Fruit fly (Drosophila melanogaster) whole organism, prepupa: ENCODE measurements around the gene Mgstl.

ENCODE experiments used
- CG10631 ChIP-seq: fragments of 200-800 bp; sonication (Bioruptor generic); optimal IDR thresholded peaks from 2 replicates; lab custom pipeline; 2016; ENCODE audit warnings: missing biosample characterization, missing genetic modification characterization
- CG10669 ChIP-seq: fragments of 200-800 bp; sonication (Bioruptor generic); optimal IDR thresholded peaks from 3 replicates; lab custom pipeline; 2018; ENCODE audit warnings: missing biosample characterization, mild to moderate bottlenecking, missing genetic modification characterization, moderate library complexity
- CG11294 ChIP-seq: fragments of 200-800 bp; sonication (Bioruptor generic); IDR thresholded peaks from 2 replicates; pipeline ENCODE4 v1.3.6; 2022; ENCODE audit warnings: missing biosample characterization, missing genetic modification characterization
- CG11762 ChIP-seq: fragments of 200-800 bp; sonication (Bioruptor generic); optimal IDR thresholded peaks from 3 replicates; lab custom pipeline; 2016; ENCODE audit warnings: missing biosample characterization, missing genetic modification characterization; ENCODE audit not compliant: insufficient read depth
- CG11902 ChIP-seq: fragments of 200-800 bp; sonication (Bioruptor generic); optimal IDR thresholded peaks from 3 replicates; lab custom pipeline; 2016; ENCODE audit warnings: missing biosample characterization, missing genetic modification characterization
- CG15336 ChIP-seq: fragments of 200-800 bp; sonication (Bioruptor generic); IDR thresholded peaks from 2 replicates; pipeline ENCODE4 v1.3.6; 2022; ENCODE audit warnings: missing biosample characterization, missing genetic modification characterization
- CG1621 ChIP-seq: fragments of 200-800 bp; sonication (Bioruptor generic); optimal IDR thresholded peaks from 3 replicates; lab custom pipeline; 2018; ENCODE audit warnings: missing biosample characterization, mild to moderate bottlenecking, missing genetic modification characterization
- CG16779 ChIP-seq: fragments of 200-800 bp; sonication (Bioruptor generic); optimal IDR thresholded peaks from 3 replicates; lab custom pipeline; 2017; ENCODE audit warnings: missing biosample characterization, mild to moderate bottlenecking, missing genetic modification characterization
- CG3032 ChIP-seq: fragments of 200-800 bp; optimal IDR thresholded peaks from 2 replicates; lab custom pipeline; 2019; ENCODE audit warnings: missing biosample characterization, mild to moderate bottlenecking, missing genetic modification characterization, moderate library complexity
- CG31627 ChIP-seq: fragments of 200-800 bp; sonication (Bioruptor generic); optimal IDR thresholded peaks from 3 replicates; lab custom pipeline; 2016; ENCODE audit warnings: missing biosample characterization, missing genetic modification characterization
- CG32006 ChIP-seq: fragments of 200-800 bp; sonication (Bioruptor generic); optimal IDR thresholded peaks from 3 replicates; lab custom pipeline; 2017; ENCODE audit warnings: missing biosample characterization, mild to moderate bottlenecking, missing genetic modification characterization
- CG34406 ChIP-seq: fragments of 200-800 bp; sonication (Bioruptor generic); optimal IDR thresholded peaks from 3 replicates; lab custom pipeline; 2016; ENCODE audit warnings: missing biosample characterization, missing genetic modification characterization
- CG3919 ChIP-seq: fragments of 200-800 bp; sonication (Bioruptor generic); optimal IDR thresholded peaks from 3 replicates; lab custom pipeline; 2016; ENCODE audit warnings: missing biosample characterization, missing genetic modification characterization
- CG6163 ChIP-seq: fragments of 200-800 bp; sonication (Bioruptor generic); IDR thresholded peaks from 3 replicates; pipeline ENCODE4 v1.3.6; 2022; ENCODE audit warnings: missing biosample characterization, missing genetic modification characterization
- CG6276 ChIP-seq: fragments of 200-800 bp; sonication (Bioruptor generic); optimal IDR thresholded peaks from 2 replicates; lab custom pipeline; 2017; ENCODE audit warnings: missing biosample characterization, mild to moderate bottlenecking, missing genetic modification characterization
- CG6792 ChIP-seq: fragments of 200-800 bp; sonication (Bioruptor generic); optimal IDR thresholded peaks from 3 replicates; lab custom pipeline; 2016; ENCODE audit warnings: missing biosample characterization, missing genetic modification characterization
- CG6808 ChIP-seq: fragments of 200-800 bp; sonication (Bioruptor generic); optimal IDR thresholded peaks from 3 replicates; lab custom pipeline; 2017; ENCODE audit warnings: missing biosample characterization, missing genetic modification characterization, mild to moderate bottlenecking, moderate library complexity, missing genetic modification reagents
- CG7368 ChIP-seq: fragments of 200-800 bp; sonication (Bioruptor generic); optimal IDR thresholded peaks from 3 replicates; lab custom pipeline; 2016; ENCODE audit warnings: missing biosample characterization, missing genetic modification characterization
- CG8119 ChIP-seq: fragments of 200-800 bp; sonication (Bioruptor generic); IDR thresholded peaks from 3 replicates; pipeline ENCODE4 v1.3.6; 2022; ENCODE audit warnings: missing biosample characterization, missing genetic modification characterization
- CG8319 ChIP-seq: fragments of 200-800 bp; sonication (Bioruptor generic); optimal IDR thresholded peaks from 3 replicates; lab custom pipeline; 2016; ENCODE audit warnings: missing biosample characterization, missing genetic modification characterization
- CG8632 ChIP-seq: fragments of 200-800 bp; sonication (Bioruptor generic); optimal IDR thresholded peaks from 3 replicates; lab custom pipeline; 2016; ENCODE audit warnings: missing biosample characterization, missing genetic modification characterization
- Eip78C ChIP-seq: fragments of 200-800 bp; sonication (Bioruptor generic); peaks from one replicate; lab custom pipeline; 2016; ENCODE audit warnings: missing biosample characterization, missing genetic modification characterization
- Eip93F ChIP-seq: fragments of 200-800 bp; sonication (Bioruptor generic); optimal IDR thresholded peaks from 2 replicates; lab custom pipeline; 2016; ENCODE audit warnings: missing biosample characterization, mild to moderate bottlenecking, missing genetic modification characterization
- Ets96B ChIP-seq: fragments of 200-800 bp; optimal IDR thresholded peaks from 2 replicates; lab custom pipeline; 2019; ENCODE audit warnings: missing biosample characterization, mild to moderate bottlenecking, missing genetic modification characterization, moderate library complexity
- Hr39 ChIP-seq: fragments of 200-800 bp; sonication (Bioruptor generic); optimal IDR thresholded peaks from 2 replicates; lab custom pipeline; 2016; ENCODE audit warnings: missing biosample characterization, missing genetic modification characterization
- Hr4 ChIP-seq: fragments of 200-800 bp; sonication (Bioruptor generic); optimal IDR thresholded peaks from 3 replicates; lab custom pipeline; 2016; ENCODE audit warnings: missing biosample characterization, missing genetic modification characterization
- Lpt ChIP-seq: fragments of 200-800 bp; sonication (Bioruptor generic); optimal IDR thresholded peaks from 3 replicates; lab custom pipeline; 2016; ENCODE audit warnings: missing biosample characterization, missing genetic modification characterization
- Met ChIP-seq: fragments of 200-800 bp; sonication (Bioruptor generic); optimal IDR thresholded peaks from 3 replicates; lab custom pipeline; 2016; ENCODE audit warnings: missing biosample characterization, missing genetic modification characterization
- OdsH ChIP-seq: fragments of 200-800 bp; sonication (Bioruptor generic); optimal IDR thresholded peaks from 3 replicates; lab custom pipeline; 2016; ENCODE audit warnings: missing biosample characterization, missing genetic modification characterization
- Sox102F ChIP-seq: fragments of 200-800 bp; sonication (Bioruptor generic); optimal IDR thresholded peaks from 2 replicates; lab custom pipeline; 2016; ENCODE audit warnings: missing biosample characterization, mild to moderate bottlenecking, missing genetic modification characterization
- Sox15 ChIP-seq: fragments of 200-800 bp; sonication (Bioruptor generic); optimal IDR thresholded peaks from 3 replicates; lab custom pipeline; 2016; ENCODE audit warnings: missing biosample characterization, missing genetic modification characterization
- achi ChIP-seq: fragments of 200-800 bp; sonication (Bioruptor generic); optimal IDR thresholded peaks from 3 replicates; lab custom pipeline; 2016; ENCODE audit warnings: missing biosample characterization, missing genetic modification characterization
- acj6 ChIP-seq: fragments of 200-800 bp; sonication (Bioruptor generic); optimal IDR thresholded peaks from 3 replicates; lab custom pipeline; 2016; ENCODE audit warnings: missing biosample characterization, missing genetic modification characterization
- dac ChIP-seq: fragments of 200-800 bp; sonication (Bioruptor generic); optimal IDR thresholded peaks from 2 replicates; lab custom pipeline; 2017; ENCODE audit warnings: missing biosample characterization, mild to moderate bottlenecking, missing genetic modification characterization
- dsx ChIP-seq: fragments of 200-800 bp; optimal IDR thresholded peaks from 3 replicates; lab custom pipeline; 2019; ENCODE audit warnings: missing biosample characterization, mild to moderate bottlenecking, missing genetic modification characterization, moderate library complexity; ENCODE audit not compliant: poor library complexity, severe bottlenecking
- esn ChIP-seq: fragments of 200-800 bp; sonication (Bioruptor generic); optimal IDR thresholded peaks from 2 replicates; lab custom pipeline; 2016; ENCODE audit warnings: missing biosample characterization, mild to moderate bottlenecking, missing genetic modification characterization, moderate library complexity
- fd59A ChIP-seq: fragments of 200-800 bp; sonication (Bioruptor generic); optimal IDR thresholded peaks from 2 replicates; lab custom pipeline; 2017; ENCODE audit warnings: missing biosample characterization, mild to moderate bottlenecking, missing genetic modification characterization, missing genetic modification reagents
- fd85E ChIP-seq: fragments of 200-800 bp; sonication (Bioruptor generic); optimal IDR thresholded peaks from 3 replicates; lab custom pipeline; 2016; ENCODE audit warnings: missing biosample characterization, missing genetic modification characterization
- fkh ChIP-seq: fragments of 200-800 bp; sonication (Bioruptor generic); optimal IDR thresholded peaks from 3 replicates; lab custom pipeline; 2017; ENCODE audit warnings: missing biosample characterization, mild to moderate bottlenecking, missing genetic modification characterization, moderate library complexity
- net ChIP-seq: fragments of 200-800 bp; sonication (Bioruptor generic); optimal IDR thresholded peaks from 3 replicates; lab custom pipeline; 2016; ENCODE audit warnings: missing biosample characterization, missing genetic modification characterization
- pdm3 ChIP-seq: fragments of 200-800 bp; sonication (Bioruptor generic); optimal IDR thresholded peaks from 3 replicates; lab custom pipeline; 2016; ENCODE audit warnings: missing biosample characterization, missing genetic modification characterization
- salr ChIP-seq, 2 experiments: fragments of 200-800 bp; sonication (Bioruptor generic); optimal IDR thresholded peaks; 3 replicates each; lab custom pipeline; 2016 to 2018; ENCODE audit warnings: missing biosample characterization in 2 of 2, missing genetic modification characterization in 2 of 2, mild to moderate bottlenecking in 1 of 2
- spab ChIP-seq: fragments of 200-800 bp; sonication (Bioruptor generic); optimal IDR thresholded peaks from 2 replicates; lab custom pipeline; 2017; ENCODE audit warnings: missing biosample characterization, mild to moderate bottlenecking, missing genetic modification characterization, missing genetic modification reagents
- ss ChIP-seq, 2 experiments: fragments of 200-800 bp; sonication (Bioruptor generic); optimal IDR thresholded peaks; 2 replicates in 1 of 2; 3 replicates in 1 of 2; lab custom pipeline; 2017 to 2018; ENCODE audit warnings: mild to moderate bottlenecking in 2 of 2, missing biosample characterization in 2 of 2, missing genetic modification characterization in 2 of 2, moderate library complexity in 1 of 2
- svp ChIP-seq: fragments of 200-800 bp; sonication (Bioruptor generic); peaks from one replicate; lab custom pipeline; 2016; ENCODE audit warnings: missing biosample characterization, missing genetic modification characterization
- topi ChIP-seq: fragments of 200-800 bp; sonication (Bioruptor generic); optimal IDR thresholded peaks from 3 replicates; lab custom pipeline; 2016; ENCODE audit warnings: missing biosample characterization, missing genetic modification characterization

Mgstl gene

DNA sequence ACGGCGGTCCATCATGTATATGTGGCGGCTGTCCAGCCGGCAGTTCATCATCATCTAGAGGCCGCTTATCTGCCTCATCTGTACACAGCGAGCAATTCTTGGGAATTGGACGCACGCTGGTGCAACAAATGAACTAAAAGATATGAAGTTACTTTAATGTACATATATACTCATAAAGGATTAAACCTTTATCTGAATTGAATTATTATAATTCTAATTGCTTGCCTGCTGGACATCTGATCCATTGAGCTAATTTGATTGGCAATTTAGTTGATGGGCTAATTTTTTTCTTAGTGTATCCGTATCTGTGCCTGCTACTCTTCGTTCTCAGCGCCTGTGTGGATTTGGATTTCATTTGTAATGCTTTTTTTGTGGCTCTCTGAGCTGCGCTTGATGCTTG lies 31.0 kb downstream of the Mgstl start (continued):
- TF ChIP-seq Sox15 (peak; percentile 62), Eip78C (peak; percentile 97), Met (peak; percentile 85), CG6276 (peak; percentile 91), Hr39 (GFP tag; lab: Kevin White, UChicago) (peak; percentile 80), CG11294 (GFP tag; lab: Robert Waterston, UW) (peak; percentile 82), Lpt (peak; percentile 90), OdsH (GFP tag; lab: Kevin White, UChicago) (peak; percentile 88), pdm3 (GFP tag; lab: Kevin White, UChicago) (peak; percentile 90), CG3032 (tag; lab: Kevin White, UChicago) (peak; percentile 87), acj6 (GFP tag; lab: Kevin White, UChicago) (peak; percentile 87), CG8119 (GFP tag; lab: Robert Waterston, UW) (peak; percentile 92), net (GFP tag; lab: Kevin White, UChicago) (peak; percentile 89), CG3919 (GFP tag; lab: Kevin White, UChicago) (peak; percentile 87), CG11902 (GFP tag; lab: Kevin White, UChicago) (peak; percentile 62), CG6792 (GFP tag; lab: Kevin White, UChicago) (peak; percentile 86), CG15336 (GFP tag; lab: Robert Waterston, UW) (peak; percentile 92), CG10631 (GFP tag; lab: Kevin White, UChicago) (peak; percentile 88), fkh (no peak), Eip93F (GFP tag; lab: Kevin White, UChicago) (peak; percentile 17), CG6808 (GFP tag; lab: Kevin White, UChicago) (peak; percentile 90), CG8632 (GFP tag; lab: Kevin White, UChicago) (peak; percentile 80), CG32006 (GFP tag; lab: Kevin White, UChicago) (peak; percentile 94), CG34406 (GFP tag; lab: Kevin White, UChicago) (peak; percentile 82), fd85E (GFP tag; lab: Kevin White, UChicago) (peak; percentile 26), CG8319 (GFP tag; lab: Kevin White, UChicago) (peak; percentile 69), svp (GFP tag; lab: Kevin White, UChicago) (peak; percentile 96), Ets96B (tag; lab: Kevin White, UChicago) (peak; percentile 90), CG31627 (peak; percentile 80)

DNA sequence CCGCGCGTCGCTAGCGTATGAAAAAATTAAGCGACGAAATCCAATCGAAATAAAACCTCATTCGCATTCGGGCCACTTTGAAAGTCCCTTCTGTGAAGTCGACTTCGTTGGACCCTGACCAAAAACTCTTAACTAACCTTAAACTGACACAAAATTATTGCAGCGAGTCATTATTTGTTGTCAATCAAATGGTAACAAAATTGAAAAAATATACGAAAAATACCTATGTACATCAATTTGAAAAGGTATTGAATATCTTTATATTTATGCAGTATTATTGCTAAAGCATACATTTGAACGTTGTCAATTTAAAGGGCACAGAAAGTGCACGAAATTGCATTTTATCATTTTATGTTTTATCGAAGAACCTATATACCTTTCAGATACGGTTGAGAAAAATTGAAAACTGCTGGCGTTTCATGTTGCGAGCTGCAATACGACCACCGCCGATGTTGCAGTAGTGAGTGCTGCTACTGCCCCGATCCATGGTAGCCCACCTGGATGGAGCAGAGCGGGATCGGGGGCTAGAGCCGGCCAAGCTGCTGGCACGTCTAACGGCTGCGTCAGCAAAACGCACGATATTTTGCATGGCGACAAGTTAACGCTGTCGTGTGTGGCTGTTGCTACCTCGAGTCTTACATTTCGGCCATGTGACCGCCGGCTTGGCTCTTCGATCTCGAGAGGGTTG lies 31.9 kb downstream of the Mgstl start:
- peak; percentile 37 for TF ChIP-seq fd59A
- TF ChIP-seq achi (GFP tag; lab: Kevin White, UChicago): peak; percentile 62
- TF ChIP-seq Hr4 (GFP tag; lab: Kevin White, UChicago): peak; percentile 79
- no peak for TF ChIP-seq spab
- peak; percentile 42 for TF ChIP-seq CG10631 (GFP tag; lab: Kevin White, UChicago)
- peak; percentile 55 for TF ChIP-seq esn (GFP tag; lab: Kevin White, UChicago)
- TF ChIP-seq topi (GFP tag; lab: Kevin White, UChicago): peak; percentile 47
- TF ChIP-seq CG6792 (GFP tag; lab: Kevin White, UChicago): peak; percentile 47
- peak; percentile 47 for TF ChIP-seq CG10669 (GFP tag; lab: Kevin White, UChicago)
- peak; percentile 65 for TF ChIP-seq svp (GFP tag; lab: Kevin White, UChicago)
- peak; percentile 73 for TF ChIP-seq CG8119 (GFP tag; lab: Robert Waterston, UW)
- TF ChIP-seq CG1621 (tag; lab: Kevin White, UChicago): no peak
- TF ChIP-seq Sox15: peak; percentile 17
- no peak for TF ChIP-seq CG6808 (GFP tag; lab: Kevin White, UChicago)
- peak; percentile 42 for TF ChIP-seq CG3032 (tag; lab: Kevin White, UChicago)
- TF ChIP-seq CG6163 (GFP tag; lab: Robert Waterston, UW): peak; percentile 32; the same call in 1 of the 3 replicates
- peak; percentile 8 for TF ChIP-seq CG16779
- peak; percentile 66 for TF ChIP-seq OdsH (GFP tag; lab: Kevin White, UChicago)
- TF ChIP-seq dac: peak; percentile 53
- peak; percentile 47 for TF ChIP-seq CG8632 (GFP tag; lab: Kevin White, UChicago)
- peak; percentile 57 for TF ChIP-seq Sox102F (GFP tag; lab: Kevin White, UChicago)
- peak; percentile 40; the same call in 1 of the 2 replicates for TF ChIP-seq CG15336 (GFP tag; lab: Robert Waterston, UW)
- TF ChIP-seq salr (GFP tag; optimal IDR thresholded peaks at IDR 0.05; lab: Kevin White, UChicago): peak in 1 of 2 experiments; percentile 41
- peak; percentile 8 for TF ChIP-seq CG7368 (GFP tag; lab: Kevin White, UChicago)
- peak; percentile 20 for TF ChIP-seq CG11762 (GFP tag; lab: Kevin White, UChicago)
- TF ChIP-seq dsx: no peak
- TF ChIP-seq CG34406 (GFP tag; lab: Kevin White, UChicago): peak; percentile 49
- TF ChIP-seq ss (GFP tag; optimal IDR thresholded peaks at IDR 0.05; lab: Kevin White, UChicago): no peak
- peak; percentile 23 for TF ChIP-seq Lpt
- peak; percentile 56 for TF ChIP-seq acj6 (GFP tag; lab: Kevin White, UChicago)
- peak; percentile 64 for TF ChIP-seq Met
- no peak for TF ChIP-seq CG11294 (GFP tag; lab: Robert Waterston, UW)
